Fruit fly (Drosophila melanogaster): Measurements from ENCODE around the gene emb.
A peak's percentile ranks its signal among the peaks of the same experiment; 100 is the strongest.

The emb gene

DNA sequence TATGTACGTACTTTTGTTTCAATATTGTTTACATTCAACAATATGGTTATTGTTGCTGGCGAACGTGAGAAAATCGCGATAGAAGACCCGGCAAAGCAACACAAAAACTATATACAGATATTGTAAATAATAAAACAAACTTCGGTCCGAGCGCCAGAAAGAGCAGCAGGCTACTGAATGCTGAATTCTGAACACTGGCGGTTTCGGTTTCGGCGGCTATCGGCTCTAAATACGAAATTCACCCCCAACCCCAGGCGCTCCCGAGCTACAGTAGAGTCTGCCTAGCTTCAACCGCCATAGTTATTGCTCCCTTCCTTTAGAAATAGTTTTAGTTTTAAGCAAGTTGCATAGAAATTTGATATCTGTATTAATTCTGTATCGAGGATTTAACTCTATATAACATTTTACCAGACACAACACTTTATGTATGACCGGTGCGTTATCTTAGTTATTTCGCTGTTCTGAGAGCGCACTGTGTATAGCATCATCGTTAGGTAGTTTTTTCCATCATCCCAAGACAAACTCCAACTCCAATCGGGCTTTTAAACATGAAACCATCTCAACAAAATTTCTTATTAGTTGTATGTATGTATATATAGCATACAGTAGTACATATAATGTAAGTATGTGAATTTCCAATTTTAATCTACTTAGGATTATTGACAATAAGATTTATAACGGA, 41.0 kb upstream of the emb start, which contains the start of gene CG7627 (continued):
- TF ChIP-seq CG8765 (GFP tag; IDR thresholded peaks at IDR 0.05), result no peak
- no peak for TF ChIP-seq Sry-β (GFP tag; optimal IDR thresholded peaks at IDR 0.05)
- peak; percentile 79 for TF ChIP-seq CG10209 (GFP tag; optimal IDR thresholded peaks at IDR 0.05)
- TF ChIP-seq mirr (GFP tag; optimal IDR thresholded peaks at IDR 0.05), result no peak
- peak; percentile 45; the same call in 1 of the 2 replicates for TF ChIP-seq CG10959 (GFP tag; IDR thresholded peaks at IDR 0.05)

DNA sequence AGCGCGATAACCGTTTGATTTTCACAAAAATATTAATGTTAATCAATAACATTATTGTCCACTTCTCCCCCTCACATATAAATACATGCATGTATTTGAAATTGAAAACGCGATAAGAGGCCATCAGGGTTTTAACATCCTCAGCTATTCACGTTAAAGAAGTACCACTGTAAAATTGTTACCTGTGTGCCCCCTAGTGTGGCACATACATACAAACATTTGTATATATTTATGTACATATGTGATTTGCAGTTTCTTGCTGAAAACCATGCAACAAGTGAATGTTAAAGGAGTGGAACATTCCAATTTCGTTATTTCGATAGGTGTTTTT, 40.5 kb upstream of the emb start:
- TF ChIP-seq CG12942 (GFP tag; optimal IDR thresholded peaks at IDR 0.05) (no peak), insv (GFP tag; optimal IDR thresholded peaks at IDR 0.05) (peak in 1 of 2 experiments; percentile 67), Med (GFP tag) (peak; percentile 37), pfk (GFP tag; optimal IDR thresholded peaks at IDR 0.05) (no peak), sug (tag; optimal IDR thresholded peaks at IDR 0.05) (peak; percentile 77), dati (GFP tag; IDR thresholded peaks at IDR 0.05) (no peak; the same call in 1 of the 2 replicates), CG42726 (GFP tag; IDR thresholded peaks at IDR 0.05; ENCODE audit: partially characterized antibody) (no peak), so (GFP tag; IDR thresholded peaks at IDR 0.05) (no peak), CG8765 (GFP tag; IDR thresholded peaks at IDR 0.05) (0 out of 2 replicates have a peak, but pooled peaks have one; percentile 9), Hmx (GFP tag; optimal IDR thresholded peaks at IDR 0.05) (no peak), CG17802 (tag; optimal IDR thresholded peaks at IDR 0.05) (no peak), dimm (GFP tag; IDR thresholded peaks at IDR 0.05) (no peak), rib (GFP tag; IDR thresholded peaks at IDR 0.05) (no peak), Abd-B (GFP tag; optimal IDR thresholded peaks at IDR 0.05) (no peak), zfh1 (GFP tag; IDR thresholded peaks at IDR 0.05) (no peak), kni (GFP tag; optimal IDR thresholded peaks at IDR 0.05) (no peak), exex (tag; optimal IDR thresholded peaks at IDR 0.05) (peak; percentile 5), CG32532 (GFP tag; IDR thresholded peaks at IDR 0.05) (no peak), CG4730 (GFP tag; IDR thresholded peaks at IDR 0.05) (no peak), Bteb2 (GFP tag; optimal IDR thresholded peaks at IDR 0.05) (no peak), Elba2 (GFP tag; optimal IDR thresholded peaks at IDR 0.05) (peak; percentile 63), bab2 (GFP tag; optimal IDR thresholded peaks at IDR 0.05) (no peak), nmo (GFP tag; optimal IDR thresholded peaks at IDR 0.05) (no peak), Dip3 (GFP tag; optimal IDR thresholded peaks at IDR 0.05) (no peak), CG12071 (GFP tag; optimal IDR thresholded peaks at IDR 0.05) (no peak), crol (GFP tag; IDR thresholded peaks at IDR 0.05) (no peak), Atf-2 (GFP tag; optimal IDR thresholded peaks at IDR 0.05) (no peak)

DNA sequence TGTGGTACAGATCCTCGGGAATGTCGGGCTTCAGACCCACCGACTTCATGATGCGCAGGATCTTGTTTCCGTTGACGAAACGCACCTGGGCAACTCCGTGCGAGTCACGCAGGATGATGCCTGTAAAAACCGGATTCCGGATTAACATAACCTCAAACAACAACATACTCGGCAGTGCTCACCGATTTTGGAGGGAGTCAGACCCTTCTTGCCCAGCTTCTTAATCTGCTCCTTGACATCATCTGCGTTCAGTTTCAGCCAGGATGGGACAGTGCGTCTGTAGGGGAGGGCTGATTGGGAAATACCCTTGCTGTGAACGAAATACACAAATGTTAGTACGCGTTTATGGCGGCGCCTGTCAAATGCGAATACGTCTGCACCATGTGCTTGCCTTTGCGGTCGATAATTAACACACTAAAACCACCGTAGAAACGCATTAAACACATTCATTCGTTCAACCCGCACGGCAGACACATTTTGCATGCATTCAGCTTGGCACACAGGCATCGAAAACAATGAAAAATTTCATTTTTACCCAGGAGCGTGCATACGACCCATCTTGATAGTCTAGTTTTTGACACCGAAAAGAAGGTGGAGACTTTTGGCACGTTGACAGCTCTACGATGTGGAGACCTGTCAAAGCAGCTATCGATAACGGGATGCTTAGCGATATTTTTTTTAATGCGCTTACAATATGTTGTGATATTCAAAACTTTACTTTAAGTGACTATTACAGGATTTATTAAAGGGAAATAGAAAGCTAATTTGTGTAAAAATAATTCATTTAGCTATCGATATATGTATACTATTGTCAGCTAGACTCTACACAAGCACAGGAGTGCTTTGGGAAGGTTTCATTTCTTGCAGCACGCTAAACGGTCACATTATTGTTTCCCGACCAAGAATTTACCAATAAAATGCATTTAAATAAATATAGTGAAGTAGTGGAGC, 39.1 kb upstream of the emb start, which contains the start of the genes RpS13 and CSN8:
TSS of gene RpS13 (minus strand) at position 657 of the 951 bp plus-strand sequence.
TSS of gene CSN8 (plus strand) at position 850 of the 951 bp plus-strand sequence.
- peak; percentile 75 for TF ChIP-seq ato (GFP tag; IDR thresholded peaks at IDR 0.05; ENCODE audit: partially characterized antibody)
- TF ChIP-seq pita (GFP tag; optimal IDR thresholded peaks at IDR 0.05), result no peak
- 0 out of 3 replicates have a peak, but pooled peaks have one; percentile 11 for TF ChIP-seq CG7357 (GFP tag; IDR thresholded peaks at IDR 0.05)
- TF ChIP-seq CG8944 (GFP tag; optimal IDR thresholded peaks at IDR 0.05), result no peak
- peak; percentile 56 for TF ChIP-seq CG12299 (tag; optimal IDR thresholded peaks at IDR 0.05)
- TF ChIP-seq MESR4 (GFP tag; optimal IDR thresholded peaks at IDR 0.05), result peak; percentile 97
- TF ChIP-seq CG3995 (GFP tag; optimal IDR thresholded peaks at IDR 0.05), result peak; percentile 81
- peak; percentile 32 for TF ChIP-seq nom (GFP tag; optimal IDR thresholded peaks at IDR 0.05)
- no peak for TF ChIP-seq HLHmδ (GFP tag; optimal IDR thresholded peaks at IDR 0.05)
- peak; percentile 28 for TF ChIP-seq CG33213 (GFP tag; optimal IDR thresholded peaks at IDR 0.05)
- TF ChIP-seq CG1233 (GFP tag; optimal IDR thresholded peaks at IDR 0.05), result peak; percentile 12
- peak; percentile 54; the same call in 1 of the 2 replicates for TF ChIP-seq CG31441 (GFP tag; IDR thresholded peaks at IDR 0.05)
- peak; percentile 65 for TF ChIP-seq CG17186 (GFP tag; optimal IDR thresholded peaks at IDR 0.05)
- peak; percentile 38 for TF ChIP-seq CG8924 (tag; optimal IDR thresholded peaks at IDR 0.05)
- TF ChIP-seq bsh (GFP tag; optimal IDR thresholded peaks at IDR 0.05), result peak in 1 of 2 experiments; percentile 7
- peak; percentile 68 for TF ChIP-seq CG34376 (GFP tag; optimal IDR thresholded peaks at IDR 0.05)
